Fruit fly (Drosophila melanogaster) whole organism, prepupa: Measurements from ENCODE around the gene sbr.

Source experiments
- Blimp-1 ChIP-seq: fragments of 200-800 bp; sonication (Bioruptor generic); optimal IDR thresholded peaks from 3 replicates; lab custom pipeline; 2017; ENCODE audit warnings: missing biosample characterization, missing genetic modification characterization, mild to moderate bottlenecking, moderate library complexity, missing genetic modification reagents
- Hr38 ChIP-seq: sonication (Bioruptor generic); optimal IDR thresholded peaks from 2 replicates; lab custom pipeline; 2016; ENCODE audit warnings: missing biosample characterization, missing genetic modification characterization

- no peak for TF ChIP-seq Hr38 (GFP tag; lab: Kevin White, UChicago)
- no peak for TF ChIP-seq Blimp-1 (GFP tag; lab: Kevin White, UChicago)
Observed at dm6 chrX:10789279-10789678, 57.6 kb downstream of the sbr start.
